Fruit fly (Drosophila melanogaster) whole organism, embryonic: ENCODE data around the gene nkt.

Experiments
- ATbp ChIP-seq: fragments of 200-800 bp; sonication (Bioruptor generic); optimal IDR thresholded peaks from 2 replicates; lab custom pipeline; 2017; ENCODE audit warnings: missing biosample characterization, mild to moderate bottlenecking, missing genetic modification characterization, missing genetic modification reagents
- CG10147 ChIP-seq: fragments of 200-800 bp; sonication (Bioruptor generic); optimal IDR thresholded peaks from 2 replicates; lab custom pipeline; 2019; ENCODE audit warnings: missing biosample characterization, mild to moderate bottlenecking, missing genetic modification characterization, moderate library complexity
- CG11398 ChIP-seq: fragments of 200-800 bp; sonication (Bioruptor generic); optimal IDR thresholded peaks from 2 replicates; lab custom pipeline; 2016; ENCODE audit warnings: missing biosample characterization, missing genetic modification characterization
- CG11696 ChIP-seq: fragments of 200-800 bp; sonication (Bioruptor generic); IDR thresholded peaks from 2 replicates; pipeline ENCODE4 v1.3.6; 2022; ENCODE audit warnings: missing biosample characterization, missing genetic modification characterization
- CG12659 ChIP-seq: fragments of 200-800 bp; sonication (Bioruptor generic); optimal IDR thresholded peaks from 3 replicates; lab custom pipeline; 2017; ENCODE audit warnings: mild to moderate bottlenecking, missing biosample characterization, missing genetic modification reagents, missing genetic modification characterization
- CG14441 ChIP-seq: fragments of 200-800 bp; sonication (Bioruptor generic); IDR thresholded peaks from 2 replicates; pipeline ENCODE4 v1.3.6; 2022; ENCODE audit warnings: missing biosample characterization, missing genetic modification characterization
- CG15601 ChIP-seq: fragments of 200-800 bp; sonication (Bioruptor generic); optimal IDR thresholded peaks from 3 replicates; lab custom pipeline; 2019; ENCODE audit warnings: missing biosample characterization, mild to moderate bottlenecking, missing genetic modification characterization, moderate library complexity
- CG2712 ChIP-seq: fragments of 200-800 bp; optimal IDR thresholded peaks from 3 replicates; lab custom pipeline; 2019; ENCODE audit warnings: missing biosample characterization, mild to moderate bottlenecking, missing genetic modification characterization, moderate library complexity
- CG4328 ChIP-seq: fragments of 200-800 bp; sonication (Bioruptor generic); optimal IDR thresholded peaks from 3 replicates; lab custom pipeline; 2017; ENCODE audit warnings: missing biosample characterization, missing genetic modification reagents, missing genetic modification characterization
- CG5180 ChIP-seq: fragments of 200-800 bp; sonication (Bioruptor generic); optimal IDR thresholded peaks from 3 replicates; lab custom pipeline; 2017; ENCODE audit warnings: missing biosample characterization, missing genetic modification characterization, mild to moderate bottlenecking, moderate library complexity, missing genetic modification reagents
- CG6683 ChIP-seq: fragments of 200-800 bp; sonication (Bioruptor generic); optimal IDR thresholded peaks from 2 replicates; lab custom pipeline; 2017; ENCODE audit warnings: missing biosample characterization, mild to moderate bottlenecking, missing genetic modification characterization, missing genetic modification reagents
- CG6765 ChIP-seq: fragments of 200-800 bp; sonication (Bioruptor generic); optimal IDR thresholded peaks from 3 replicates; lab custom pipeline; 2017; ENCODE audit warnings: missing biosample characterization, mild to moderate bottlenecking, missing genetic modification characterization
- CG7271 ChIP-seq: fragments of 200-800 bp; sonication (Bioruptor generic); optimal IDR thresholded peaks from 2 replicates; lab custom pipeline; 2018; ENCODE audit warnings: missing biosample characterization, mild to moderate bottlenecking, missing genetic modification characterization, moderate library complexity
- CG8924 ChIP-seq: fragments of 200-800 bp; optimal IDR thresholded peaks from 3 replicates; lab custom pipeline; 2019; ENCODE audit warnings: missing biosample characterization, mild to moderate bottlenecking, missing genetic modification characterization, moderate library complexity
- D19A ChIP-seq: fragments of 200-800 bp; optimal IDR thresholded peaks from 3 replicates; lab custom pipeline; 2019; ENCODE audit warnings: missing biosample characterization, mild to moderate bottlenecking, missing genetic modification characterization, moderate library complexity
- Dip2 ChIP-seq: fragments of 200-800 bp; sonication (Bioruptor generic); IDR thresholded peaks from 2 replicates; pipeline ENCODE4 v1.3.6; 2022; ENCODE audit warnings: missing biosample characterization, missing genetic modification characterization
- ERR ChIP-seq: fragments of 200-800 bp; sonication (Bioruptor generic); optimal IDR thresholded peaks from 2 replicates; lab custom pipeline; 2016; ENCODE audit warnings: missing biosample characterization, missing genetic modification characterization
- Elba2 ChIP-seq: fragments of 200-800 bp; sonication (Bioruptor generic); optimal IDR thresholded peaks from 3 replicates; lab custom pipeline; 2016; ENCODE audit warnings: missing biosample characterization, missing genetic modification characterization
- Fer3 ChIP-seq: fragments of 200-800 bp; sonication (Bioruptor generic); optimal IDR thresholded peaks from 2 replicates; lab custom pipeline; 2018; ENCODE audit warnings: missing biosample characterization, mild to moderate bottlenecking, missing genetic modification characterization, moderate library complexity
- HLH4C ChIP-seq: fragments of 200-800 bp; sonication (Bioruptor generic); IDR thresholded peaks from 3 replicates; pipeline ENCODE4 v1.3.6; 2022; ENCODE audit warnings: missing biosample characterization, missing genetic modification characterization; ENCODE audit not compliant: partially characterized antibody
- Max ChIP-seq: fragments of 200-800 bp; sonication (Bioruptor generic); optimal IDR thresholded peaks from 2 replicates; lab custom pipeline; 2016; ENCODE audit warnings: missing biosample characterization, mild to moderate bottlenecking, missing genetic modification characterization
- Poxn ChIP-seq: fragments of 200-800 bp; sonication (Bioruptor generic); IDR thresholded peaks from 2 replicates; pipeline ENCODE4 v1.3.6; 2022; ENCODE audit warnings: missing biosample characterization, missing genetic modification characterization
- Rfx ChIP-seq: fragments of 200-800 bp; sonication (Bioruptor generic); IDR thresholded peaks from 2 replicates; pipeline ENCODE4 v1.3.6; 2022; ENCODE audit warnings: missing biosample characterization, missing genetic modification characterization
- Sry-β ChIP-seq: fragments of 200-800 bp; sonication (Bioruptor generic); optimal IDR thresholded peaks from 2 replicates; lab custom pipeline; 2018; ENCODE audit warnings: missing biosample characterization, mild to moderate bottlenecking, missing genetic modification characterization, moderate library complexity
- Ssrp ChIP-seq: fragments of 200-800 bp; sonication (Bioruptor generic); optimal IDR thresholded peaks from 2 replicates; lab custom pipeline; 2018; ENCODE audit warnings: missing biosample characterization, mild to moderate bottlenecking, missing genetic modification characterization, moderate library complexity
- Xrp1 ChIP-seq: fragments of 200-800 bp; sonication (Bioruptor generic); IDR thresholded peaks from 2 replicates; pipeline ENCODE4 v1.3.6; 2022; ENCODE audit warnings: missing biosample characterization, missing genetic modification characterization
- ase ChIP-seq: fragments of 200-800 bp; sonication (Bioruptor generic); IDR thresholded peaks from 3 replicates; pipeline ENCODE4 v1.3.6; 2022; ENCODE audit warnings: missing biosample characterization, missing genetic modification characterization
- bigmax ChIP-seq: fragments of 200-800 bp; sonication (Bioruptor generic); optimal IDR thresholded peaks from 2 replicates; lab custom pipeline; 2018; ENCODE audit warnings: missing biosample characterization, mild to moderate bottlenecking, missing genetic modification characterization
- cwo ChIP-seq: fragments of 200-800 bp; sonication (Bioruptor generic); optimal IDR thresholded peaks from 3 replicates; lab custom pipeline; 2017; ENCODE audit warnings: missing biosample characterization, missing genetic modification characterization, mild to moderate bottlenecking, moderate library complexity, missing genetic modification reagents
- dmrt11E ChIP-seq: fragments of 200-800 bp; sonication (Bioruptor generic); optimal IDR thresholded peaks from 3 replicates; lab custom pipeline; 2018; ENCODE audit warnings: missing biosample characterization, mild to moderate bottlenecking, missing genetic modification characterization, moderate library complexity
- fd3F ChIP-seq: fragments of 200-800 bp; sonication (Bioruptor generic); optimal IDR thresholded peaks from 2 replicates; lab custom pipeline; 2018; ENCODE audit warnings: missing biosample characterization, mild to moderate bottlenecking, missing genetic modification characterization, moderate library complexity
- gce ChIP-seq: fragments of 200-800 bp; sonication (Bioruptor generic); IDR thresholded peaks from 3 replicates; pipeline ENCODE4 v1.3.6; 2022; ENCODE audit warnings: missing biosample characterization, missing genetic modification characterization
- h ChIP-seq: fragments of >200 bp; optimal IDR thresholded peaks from 2 replicates; lab custom pipeline; 2017
- luna ChIP-seq: fragments of 200-800 bp; sonication (Bioruptor generic); optimal IDR thresholded peaks from 2 replicates; lab custom pipeline; 2016; ENCODE audit warnings: missing biosample characterization, missing genetic modification characterization
- onecut ChIP-seq: fragments of 200-800 bp; sonication (Bioruptor generic); IDR thresholded peaks from 2 replicates; pipeline ENCODE4 v1.3.6; 2022; ENCODE audit warnings: missing biosample characterization, missing genetic modification characterization
- pita ChIP-seq: fragments of 200-800 bp; sonication (Bioruptor generic); optimal IDR thresholded peaks from 2 replicates; lab custom pipeline; 2017; ENCODE audit warnings: missing biosample characterization, mild to moderate bottlenecking, missing genetic modification characterization
- pzg ChIP-seq: fragments of 200-800 bp; sonication (Bioruptor generic); optimal IDR thresholded peaks from 3 replicates; lab custom pipeline; 2018; ENCODE audit warnings: missing biosample characterization, mild to moderate bottlenecking, missing genetic modification characterization, moderate library complexity
- sens ChIP-seq: fragments of 200-800 bp; sonication (Bioruptor generic); peaks from one replicate; lab custom pipeline; 2016; ENCODE audit warnings: missing biosample characterization, missing genetic modification characterization
- shn ChIP-seq: fragments of 200-800 bp; sonication (Bioruptor generic); optimal IDR thresholded peaks from 3 replicates; lab custom pipeline; 2016; ENCODE audit warnings: missing biosample characterization, missing genetic modification characterization
- slou ChIP-seq: fragments of 200-800 bp; sonication (Bioruptor generic); optimal IDR thresholded peaks from 3 replicates; lab custom pipeline; 2016; ENCODE audit warnings: missing biosample characterization, missing genetic modification characterization
- slp2 ChIP-seq: fragments of 200-800 bp; sonication (Bioruptor generic); optimal IDR thresholded peaks from 2 replicates; lab custom pipeline; 2016; ENCODE audit warnings: missing biosample characterization, missing genetic modification characterization
- stc ChIP-seq: fragments of 200-800 bp; sonication (Bioruptor generic); IDR thresholded peaks from 2 replicates; pipeline ENCODE4 v1.3.6; 2022; ENCODE audit warnings: missing biosample characterization, missing genetic modification characterization
- tio ChIP-seq: fragments of 200-800 bp; sonication (Bioruptor generic); optimal IDR thresholded peaks from 2 replicates; lab custom pipeline; 2017; ENCODE audit warnings: missing biosample characterization, missing genetic modification characterization, inconsistent platforms
- trem ChIP-seq: fragments of 200-800 bp; optimal IDR thresholded peaks from 3 replicates; lab custom pipeline; 2019; ENCODE audit warnings: missing biosample characterization, mild to moderate bottlenecking, missing genetic modification characterization, moderate library complexity
- unc-4 ChIP-seq: fragments of 200-800 bp; sonication (Bioruptor generic); IDR thresholded peaks from 2 replicates; pipeline ENCODE4 v1.3.6; 2022; ENCODE audit warnings: missing biosample characterization, missing genetic modification characterization; ENCODE audit not compliant: partially characterized antibody
- vvl ChIP-seq: fragments of 200-800 bp; sonication (Bioruptor generic); IDR thresholded peaks from 2 replicates; pipeline ENCODE4 v1.3.6; 2022; ENCODE audit warnings: missing biosample characterization, missing genetic modification characterization

nkt gene

DNA sequence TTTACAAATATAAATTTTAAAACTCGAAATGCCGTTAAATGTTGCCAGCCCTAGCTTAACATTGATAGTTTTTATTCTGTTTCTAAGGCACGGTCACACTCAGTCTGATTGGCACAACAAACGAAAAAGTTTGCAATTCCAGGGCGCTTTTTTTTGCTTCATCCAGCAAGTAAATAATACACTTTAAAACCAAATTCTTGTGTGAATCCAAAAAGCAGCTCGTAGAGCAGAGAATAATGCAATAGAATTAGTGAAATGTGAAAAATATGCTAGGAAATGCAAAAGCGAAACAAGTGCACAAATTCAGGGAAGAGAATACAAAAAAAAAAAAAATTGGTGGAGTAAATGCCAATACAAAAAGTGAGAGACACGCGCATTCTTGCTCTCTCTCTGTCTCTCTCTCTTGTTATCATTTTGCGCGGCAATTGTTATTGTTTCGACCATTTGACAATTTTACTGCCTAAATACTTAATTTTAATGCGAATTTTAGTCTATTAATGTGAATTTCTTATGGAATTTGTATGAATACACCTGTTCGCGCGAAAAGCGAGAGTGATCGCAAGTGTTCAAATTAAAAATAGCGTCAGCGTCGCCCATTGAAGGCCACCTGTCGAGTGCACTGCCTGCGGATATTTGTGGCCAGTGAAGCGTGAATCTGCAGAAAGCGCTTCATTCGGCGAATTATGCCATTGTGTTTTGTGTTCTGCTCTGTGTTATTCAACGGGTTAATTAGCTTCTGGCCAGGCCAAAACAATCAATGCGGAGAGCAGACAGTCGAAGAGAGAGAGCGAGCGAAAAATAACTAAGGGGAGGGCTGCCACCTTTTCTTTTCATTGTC is 13.5 kb downstream of the nkt start, which contains the start of gene CG42671 (continued):
- TF ChIP-seq sens (GFP tag; lab: Kevin White, UChicago), result peak; percentile 25
- 0 out of 2 replicates have a peak, but pooled peaks have one; percentile 7 for TF ChIP-seq vvl
- 0 out of 2 replicates have a peak, but pooled peaks have one; percentile 19 for TF ChIP-seq Rfx (GFP tag; lab: Robert Waterston, UW)
- TF ChIP-seq CG6765 (GFP tag; lab: Kevin White, UChicago), result no peak
- TF ChIP-seq luna (GFP tag; lab: Kevin White, UChicago), result no peak
- TF ChIP-seq trem (tag; lab: Kevin White, UChicago), result peak; percentile 43
- peak; percentile 39 for TF ChIP-seq pzg (GFP tag; lab: Kevin White, UChicago)
- TF ChIP-seq D19A (tag; lab: Kevin White, UChicago), result peak; percentile 35
- TF ChIP-seq CG4328 (GFP tag; lab: Kevin White, UChicago), result no peak
- TF ChIP-seq tio, result no peak
- TF ChIP-seq shn (GFP tag; lab: Kevin White, UChicago), result no peak
- TF ChIP-seq CG8924 (tag; lab: Kevin White, UChicago), result peak; percentile 14
- TF ChIP-seq CG5180 (GFP tag; lab: Kevin White, UChicago), result no peak
- peak; percentile 52 for TF ChIP-seq CG12659

dm6 chr3L:11215244-11216121 is 14.3 kb downstream of the nkt start:
- peak; percentile 93 for TF ChIP-seq Xrp1 (GFP tag; lab: Robert Waterston, UW)
- peak; percentile 94 for TF ChIP-seq stc (GFP tag; lab: Robert Waterston, UW)
- TF ChIP-seq bigmax, result peak; percentile 72
- TF ChIP-seq dmrt11E (tag; lab: Kevin White, UChicago), result peak; percentile 52
- TF ChIP-seq CG11696 (GFP tag; lab: Robert Waterston, UW), result peak; percentile 92
- peak; percentile 68 for TF ChIP-seq Ssrp (tag; lab: Kevin White, UChicago)
- peak; percentile 87 for TF ChIP-seq ATbp (GFP tag; lab: Kevin White, UChicago)
- TF ChIP-seq unc-4 (GFP tag; lab: Robert Waterston, UW), result no peak
- TF ChIP-seq Sry-β, result peak; percentile 97
- TF ChIP-seq slou (GFP tag; lab: Kevin White, UChicago), result peak; percentile 27
- peak; percentile 93 for TF ChIP-seq gce
- peak; percentile 18; the same call in 1 of the 2 replicates for TF ChIP-seq Dip2 (GFP tag; lab: Robert Waterston, UW)
- TF ChIP-seq Max, result peak; percentile 53
- peak; percentile 88 for TF ChIP-seq CG11398 (GFP tag; lab: Kevin White, UChicago)
- peak; percentile 81 for TF ChIP-seq cwo (GFP tag; lab: Kevin White, UChicago)
- no peak for TF ChIP-seq HLH4C (GFP tag; lab: Robert Waterston, UW)
- peak; percentile 95 for TF ChIP-seq CG14441 (GFP tag; lab: Robert Waterston, UW)
- TF ChIP-seq slp2 (GFP tag; lab: Kevin White, UChicago), result peak; percentile 83
- TF ChIP-seq pita, result no peak
- peak; percentile 57 for TF ChIP-seq CG7271 (tag; lab: Kevin White, UChicago)
- peak; percentile 87 for TF ChIP-seq CG10147 (GFP tag; lab: Kevin White, UChicago)
- TF ChIP-seq Poxn (GFP tag; lab: Robert Waterston, UW), result peak; percentile 86
- TF ChIP-seq CG15601 (tag; lab: Kevin White, UChicago), result peak; percentile 49
- peak; percentile 76 for TF ChIP-seq fd3F (GFP tag; lab: Kevin White, UChicago)
- TF ChIP-seq ase (GFP tag; lab: Robert Waterston, UW), result peak; percentile 90
- peak; percentile 90 for TF ChIP-seq Fer3
- TF ChIP-seq ERR (GFP tag; lab: Kevin White, UChicago), result peak; percentile 76
- TF ChIP-seq Elba2 (GFP tag; lab: Kevin White, UChicago), result peak; percentile 84
- TF ChIP-seq shn (GFP tag; lab: Kevin White, UChicago), result peak; percentile 79
- TF ChIP-seq CG2712 (tag; lab: Kevin White, UChicago), result peak; percentile 89
- peak; percentile 52 for TF ChIP-seq CG6683 (GFP tag; lab: Kevin White, UChicago)
- no peak for TF ChIP-seq h
- peak; percentile 85 for TF ChIP-seq onecut (GFP tag; lab: Robert Waterston, UW)
